Worm (Caenorhabditis elegans) whole organism, late embryonic: Measurements from ENCODE around the gene wnk-1.
"Not testable (repeated sequence)": the region's sequence is repeated elsewhere in the genome, so short reads cannot be mapped to it uniquely, and the experiment has no call there.

Experiments used
- C08G9.2 ChIP-seq: sonication (generic microtip); optimal IDR thresholded peaks from 2 replicates; lab custom pipeline; 2016; ENCODE audit warnings: mild to moderate bottlenecking, missing genetic modification characterization, moderate library complexity, missing compliant biosample characterization
- C38D4.7 ChIP-seq: fragments of 200-800 bp; sonication (Bioruptor generic); optimal IDR thresholded peaks from 2 replicates; lab custom pipeline; 2018; ENCODE audit warnings: mild to moderate bottlenecking, missing genetic modification characterization, moderate library complexity, missing compliant biosample characterization
- F13H6.1 ChIP-seq: sonication (generic microtip); optimal IDR thresholded peaks from 2 replicates; lab custom pipeline; 2016; ENCODE audit warnings: missing genetic modification characterization, missing compliant biosample characterization
- K02D7.2 ChIP-seq: sonication (generic microtip); optimal IDR thresholded peaks from 2 replicates; lab custom pipeline; 2017; ENCODE audit warnings: mild to moderate bottlenecking, missing genetic modification characterization, missing compliant biosample characterization
- ahr-1 ChIP-seq: sonication (generic microtip); optimal IDR thresholded peaks from 2 replicates; lab custom pipeline; 2016; ENCODE audit warnings: missing genetic modification characterization, missing compliant biosample characterization
- ceh-14 ChIP-seq: sonication (generic microtip); optimal IDR thresholded peaks from 2 replicates; lab custom pipeline; 2016; ENCODE audit warnings: missing genotype, missing genetic modification characterization, missing compliant biosample characterization
- ceh-2 ChIP-seq: sonication (generic microtip); optimal IDR thresholded peaks from 2 replicates; lab custom pipeline; 2016; ENCODE audit warnings: missing genotype, missing genetic modification characterization, missing compliant biosample characterization
- ceh-22 ChIP-seq: sonication (generic microtip); optimal IDR thresholded peaks from 2 replicates; lab custom pipeline; 2017; ENCODE audit warnings: missing biosample characterization, missing genetic modification characterization
- ceh-24 ChIP-seq: sonication (generic microtip); optimal IDR thresholded peaks from 2 replicates; lab custom pipeline; 2016; ENCODE audit warnings: mild to moderate bottlenecking, missing genetic modification characterization, missing compliant biosample characterization
- ceh-30 ChIP-seq: fragments of 150-350 bp; optimal IDR thresholded peaks from 2 replicates; lab custom pipeline; 2014; ENCODE audit warnings: missing biosample characterization, missing genetic modification characterization
- ceh-31 ChIP-seq: sonication (generic microtip); optimal IDR thresholded peaks from 2 replicates; lab custom pipeline; 2016; ENCODE audit warnings: missing genetic modification characterization, missing compliant biosample characterization
- ceh-34 ChIP-seq: sonication (generic microtip); optimal IDR thresholded peaks from 2 replicates; lab custom pipeline; 2016; ENCODE audit warnings: mild to moderate bottlenecking, missing genetic modification characterization, missing compliant biosample characterization
- ceh-45 ChIP-seq: fragments of 200-800 bp; sonication (Bioruptor generic); IDR thresholded peaks from 2 replicates; pipeline ENCODE4 v1.3.6; 2022; ENCODE audit warnings: missing genetic modification reagents, missing genetic modification characterization, missing compliant biosample characterization
- ceh-48 ChIP-seq: sonication (generic microtip); optimal IDR thresholded peaks from 2 replicates; lab custom pipeline; 2016; ENCODE audit warnings: missing genetic modification characterization, inconsistent platforms, missing compliant biosample characterization
- ceh-6 ChIP-seq: fragments of 200-800 bp; sonication (Bioruptor generic); optimal IDR thresholded peaks from 2 replicates; lab custom pipeline; 2018; ENCODE audit warnings: mild to moderate bottlenecking, missing genetic modification characterization, missing compliant biosample characterization
- ceh-9 ChIP-seq: sonication (generic microtip); optimal IDR thresholded peaks from 2 replicates; lab custom pipeline; 2016; ENCODE audit warnings: mild to moderate bottlenecking, missing genetic modification characterization, inconsistent platforms, missing compliant biosample characterization
- dmd-4 ChIP-seq: sonication (generic microtip); optimal IDR thresholded peaks from 2 replicates; lab custom pipeline; 2016; ENCODE audit warnings: borderline replicate concordance, missing genetic modification characterization, missing compliant biosample characterization
- dve-1 ChIP-seq: sonication (generic microtip); optimal IDR thresholded peaks from 2 replicates; lab custom pipeline; 2017; ENCODE audit warnings: antibody characterized with exemption, mild to moderate bottlenecking, missing genetic modification characterization, missing compliant biosample characterization
- elt-2 ChIP-seq: sonication (generic microtip); optimal IDR thresholded peaks from 2 replicates; lab custom pipeline; 2016; ENCODE audit warnings: missing genetic modification reagents, missing genetic modification characterization, missing compliant biosample characterization
- elt-4 ChIP-seq: sonication (generic microtip); optimal IDR thresholded peaks from 2 replicates; lab custom pipeline; 2016; ENCODE audit warnings: missing genetic modification characterization, missing compliant biosample characterization
- eyg-1 ChIP-seq: sonication (generic microtip); optimal IDR thresholded peaks from 2 replicates; lab custom pipeline; 2016; ENCODE audit warnings: missing genotype, missing genetic modification characterization, missing compliant biosample characterization
- fax-1 ChIP-seq: sonication (generic microtip); optimal IDR thresholded peaks from 2 replicates; lab custom pipeline; 2016; ENCODE audit warnings: missing genotype, missing genetic modification characterization, missing compliant biosample characterization
- fkh-6 ChIP-seq: sonication (generic microtip); optimal IDR thresholded peaks from 2 replicates; lab custom pipeline; 2016; ENCODE audit warnings: missing genetic modification characterization, missing compliant biosample characterization
- gmeb-2 ChIP-seq: sonication (generic microtip); optimal IDR thresholded peaks from 2 replicates; lab custom pipeline; 2016; ENCODE audit warnings: missing genetic modification characterization, inconsistent platforms, missing compliant biosample characterization
- hlh-30 ChIP-seq: sonication (generic microtip); optimal IDR thresholded peaks from 2 replicates; lab custom pipeline; 2017; ENCODE audit warnings: antibody characterized with exemption, missing genetic modification characterization, missing compliant biosample characterization; ENCODE audit not compliant: insufficient read depth
- hlh-6 ChIP-seq: sonication (generic microtip); optimal IDR thresholded peaks from 2 replicates; lab custom pipeline; 2016; ENCODE audit warnings: missing genotype, missing genetic modification characterization, missing compliant biosample characterization
- hlh-8 ChIP-seq: sonication (generic microtip); optimal IDR thresholded peaks from 2 replicates; lab custom pipeline; 2016; ENCODE audit warnings: missing genotype, missing genetic modification characterization, missing compliant biosample characterization
- lim-6 ChIP-seq: sonication (generic microtip); optimal IDR thresholded peaks from 2 replicates; lab custom pipeline; 2016; ENCODE audit warnings: missing genetic modification characterization, missing compliant biosample characterization
- madf-2 ChIP-seq: sonication (generic microtip); optimal IDR thresholded peaks from 2 replicates; lab custom pipeline; 2017; ENCODE audit warnings: missing genetic modification characterization, missing compliant biosample characterization
- nfya-1 ChIP-seq: sonication (generic microtip); optimal IDR thresholded peaks from 2 replicates; lab custom pipeline; 2017; ENCODE audit warnings: missing genetic modification characterization, mild to moderate bottlenecking, missing compliant biosample characterization, antibody characterized with exemption, moderate library complexity
- pag-3 ChIP-seq: sonication (generic microtip); optimal IDR thresholded peaks from 2 replicates; lab custom pipeline; 2016; ENCODE audit warnings: missing compliant biosample characterization, missing genetic modification characterization, borderline replicate concordance
- pax-1 ChIP-seq: fragments of 150-350 bp; optimal IDR thresholded peaks from 2 replicates; lab custom pipeline; 2014; ENCODE audit warnings: missing biosample characterization, missing genetic modification characterization
- ref-2 ChIP-seq: sonication (generic microtip); optimal IDR thresholded peaks from 2 replicates; lab custom pipeline; 2016; ENCODE audit warnings: missing genetic modification characterization, missing compliant biosample characterization
- sox-2 ChIP-seq: fragments of 200-800 bp; sonication (Bioruptor generic); IDR thresholded peaks from 2 replicates; pipeline ENCODE4 v1.3.6; 2022; ENCODE audit warnings: missing genetic modification reagents, missing genetic modification characterization, missing compliant biosample characterization
- tbx-2 ChIP-seq: sonication (generic microtip); optimal IDR thresholded peaks from 2 replicates; lab custom pipeline; 2016; ENCODE audit warnings: missing genetic modification characterization, missing compliant biosample characterization
- tbx-7 ChIP-seq: sonication (generic microtip); optimal IDR thresholded peaks from 2 replicates; lab custom pipeline; 2016; ENCODE audit warnings: missing genotype, missing genetic modification characterization, missing compliant biosample characterization
- unc-3 ChIP-seq, 2 experiments: fragments of 200-800 bp in 1 of 2; sonication (Bioruptor generic) in 1 of 2; sonication (generic microtip) in 1 of 2; conservative IDR thresholded peaks in 1 of 2; optimal IDR thresholded peaks in 1 of 2; 2 replicates each; pipeline versions ENCODE4 v1.3.6 to Lab custom; 2016 to 2022; ENCODE audit warnings: missing compliant biosample characterization in 2 of 2, missing genetic modification characterization in 2 of 2, missing genetic modification reagents in 1 of 2
- ztf-16 ChIP-seq: sonication (generic microtip); optimal IDR thresholded peaks from 2 replicates; lab custom pipeline; 2017; ENCODE audit warnings: missing genetic modification characterization, missing compliant biosample characterization

wnk-1 gene

DNA sequence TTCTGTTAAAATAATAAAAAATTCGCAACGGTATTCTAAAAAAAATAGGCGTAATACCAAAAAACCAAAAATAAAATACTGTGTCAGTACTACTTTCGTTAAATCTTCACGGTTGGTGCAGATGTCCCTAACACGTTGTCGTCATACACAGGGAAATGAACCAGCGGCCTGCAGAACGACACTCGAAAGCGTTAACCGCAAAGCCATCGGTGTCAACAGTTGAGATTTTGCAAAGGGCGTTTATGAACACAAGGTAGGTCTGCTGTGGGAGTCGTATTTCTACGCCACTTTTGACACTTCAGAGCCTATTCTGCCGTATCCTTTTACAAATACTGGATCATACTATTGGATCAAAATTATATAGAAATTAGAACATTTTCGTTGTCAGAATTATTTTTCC is 8.7 kb upstream of the wnk-1 start (continued):
- TF ChIP-seq C08G9.2 (peak; percentile 85), gmeb-2 (tag; lab: Kevin White, UChicago) (peak; percentile 93), ceh-14 (peak; percentile 78), hlh-30 (tag; lab: Kevin White, UChicago) (peak; percentile 53), fkh-6 (tag; lab: Kevin White, UChicago) (peak; percentile 91), tbx-2 (tag; lab: Kevin White, UChicago) (peak; percentile 91), fax-1 (peak; percentile 85), ceh-31 (tag; lab: Kevin White, UChicago) (peak; percentile 87), ceh-45 (GFP tag; lab: Robert Waterston, UW) (peak; percentile 88), elt-2 (peak; percentile 96), tbx-7 (tag; lab: Kevin White, UChicago) (peak; percentile 60), ceh-2 (tag; lab: Kevin White, UChicago) (peak; percentile 84), lim-6 (tag; lab: Kevin White, UChicago) (peak; percentile 13), ceh-24 (tag; lab: Kevin White, UChicago) (peak; percentile 65), nfya-1 (tag; lab: Kevin White, UChicago) (peak; percentile 61), ceh-6 (peak; percentile 96), hlh-8 (tag; lab: Kevin White, UChicago) (peak; percentile 83), eyg-1 (peak; percentile 92), ahr-1 (peak; percentile 72), sox-2 (GFP tag; lab: Robert Waterston, UW) (peak; percentile 72), hlh-6 (peak; percentile 95), madf-2 (tag; lab: Kevin White, UChicago) (peak; percentile 89), ceh-48 (peak; percentile 84), ztf-16 (tag; lab: Kevin White, UChicago) (peak; percentile 94), elt-4 (tag; lab: Kevin White, UChicago) (no peak), unc-3 (GFP tag; conservative IDR thresholded peaks at IDR 0.05; lab: Robert Waterston, UW) (peak; percentile 77), unc-3 (tag; optimal IDR thresholded peaks at IDR 0.05; lab: Kevin White, UChicago) (peak; percentile 89), F13H6.1 (tag; lab: Kevin White, UChicago) (peak; percentile 85), ceh-34 (tag; lab: Kevin White, UChicago) (peak; percentile 94), ceh-22 (tag; lab: Kevin White, UChicago) (no peak), dve-1 (tag; lab: Kevin White, UChicago) (peak; percentile 79)

DNA sequence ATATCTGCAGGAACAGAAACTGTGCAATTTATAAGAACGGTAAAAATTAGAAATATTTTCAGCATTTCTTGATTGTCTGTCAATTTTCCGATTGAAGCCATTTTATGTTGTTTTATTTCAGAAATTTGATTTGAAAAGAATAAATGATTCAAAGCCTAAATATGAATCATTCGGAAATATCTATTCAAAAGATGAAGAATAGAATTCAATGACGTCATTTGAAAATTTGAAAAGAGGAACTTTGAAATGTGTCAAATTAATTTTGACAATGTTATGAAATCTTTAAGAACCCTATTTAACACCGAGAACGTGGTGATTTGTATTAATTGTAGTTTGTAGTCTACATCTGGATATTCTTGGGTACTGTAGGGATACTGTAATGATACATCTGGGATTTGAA is 7.4 kb upstream of the wnk-1 start, which contains the start of gene C46C2.5:
Gene C46C2.5 (minus strand): TSS at position 101 of the 400 bp plus-strand sequence.
- TF ChIP-seq madf-2 (tag; lab: Kevin White, UChicago) (no peak), ceh-31 (tag; lab: Kevin White, UChicago) (no peak), fax-1 (no peak), ref-2 (tag; lab: Kevin White, UChicago) (no peak), elt-2 (no peak), F13H6.1 (tag; lab: Kevin White, UChicago) (no peak), pag-3 (tag; lab: Kevin White, UChicago) (no peak), ceh-9 (tag; lab: Kevin White, UChicago) (no peak), dmd-4 (tag; lab: Kevin White, UChicago) (no peak), hlh-30 (tag; lab: Kevin White, UChicago) (no peak), ceh-30 (no peak), pax-1 (tag; lab: Kevin White, UChicago) (no peak), C38D4.7 (GFP tag; lab: Kevin White, UChicago) (no peak)

DNA sequence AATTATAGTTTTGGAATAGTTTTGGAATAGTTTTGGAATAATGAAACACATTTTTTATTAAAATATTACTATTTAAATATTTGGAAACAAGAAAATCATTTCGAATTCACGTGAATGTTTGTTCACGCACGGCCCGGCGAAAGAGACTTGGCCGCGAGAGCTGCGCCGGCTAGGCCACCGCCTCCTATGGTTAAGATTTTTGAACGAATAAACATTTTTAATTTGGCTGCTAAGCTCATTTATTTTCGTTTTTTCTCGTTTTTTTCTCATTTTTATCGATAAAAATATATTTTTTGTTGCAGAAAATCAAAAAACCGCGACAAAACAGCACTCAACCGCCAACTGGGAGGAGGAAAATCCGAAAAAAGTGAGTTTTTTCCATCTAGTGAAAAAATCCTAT is 5.4 kb upstream of the wnk-1 start, which contains the start of gene C46C2.7:
Gene C46C2.7 (plus strand): TSS at position 301 of the 400 bp plus-strand sequence.
- TF ChIP-seq K02D7.2; ceh-45 (GFP tag; lab: Robert Waterston, UW); ceh-2 (tag; lab: Kevin White, UChicago): not testable (repeated sequence)
